Worm (Caenorhabditis elegans) whole organism, L1 larva: ENCODE data around the gene AH9.3.

Experiments
- C16A3.4 ChIP-seq: fragments of 150-350 bp; optimal IDR thresholded peaks from 2 replicates; lab custom pipeline; 2014; ENCODE audit warnings: missing biosample characterization, missing genetic modification characterization
- Y116A8C.19 ChIP-seq: sonication (generic microtip); optimal IDR thresholded peaks from 2 replicates; lab custom pipeline; 2016; ENCODE audit warnings: missing compliant biosample characterization, missing genetic modification characterization, borderline replicate concordance
- aha-1 ChIP-seq: fragments of 150-350 bp; optimal IDR thresholded peaks from 2 replicates; lab custom pipeline; 2014; ENCODE audit warnings: missing biosample characterization, missing genetic modification characterization
- aly-2 ChIP-seq: fragments of 150-350 bp; optimal IDR thresholded peaks from 2 replicates; lab custom pipeline; 2014; ENCODE audit warnings: missing biosample characterization, missing genetic modification characterization
- blmp-1 ChIP-seq: fragments of 150-350 bp; optimal IDR thresholded peaks from 2 replicates; lab custom pipeline; 2014; ENCODE audit warnings: missing biosample characterization, missing genetic modification characterization
- efl-1 ChIP-seq, 4 experiments: fragments of 150-350 bp; optimal IDR thresholded peaks in 3 of 4; peaks in 1 of 4; 1 replicate in 1 of 4; 2 replicates in 3 of 4; lab custom pipeline; 2014; ENCODE audit warnings: missing biosample characterization in 2 of 4, missing genetic modification characterization in 2 of 4, missing genetic modification reagents in 2 of 4
- efl-3 ChIP-seq: fragments of 200-800 bp; sonication (Bioruptor generic); optimal IDR thresholded peaks from 2 replicates; lab custom pipeline; 2018; ENCODE audit warnings: mild to moderate bottlenecking, missing genetic modification characterization, missing compliant biosample characterization
- elt-2 ChIP-seq: sonication (generic microtip); optimal IDR thresholded peaks from 2 replicates; lab custom pipeline; 2016; ENCODE audit warnings: missing genetic modification characterization, mild to moderate bottlenecking, inconsistent platforms, missing compliant biosample characterization, missing genetic modification reagents
- ets-5 ChIP-seq: fragments of 200-800 bp; sonication (Bioruptor generic); IDR thresholded peaks from 2 replicates; pipeline ENCODE4 v1.3.6; 2022; ENCODE audit warnings: missing genetic modification characterization, missing compliant biosample characterization
- jun-1 ChIP-seq: fragments of 150-350 bp; optimal IDR thresholded peaks from 2 replicates; lab custom pipeline; 2014; ENCODE audit warnings: missing biosample characterization, missing genetic modification reagents, missing genetic modification characterization
- lin-39 ChIP-seq: fragments of 150-350 bp; optimal IDR thresholded peaks from 2 replicates; lab custom pipeline; 2014; ENCODE audit warnings: missing biosample characterization, missing genetic modification reagents, missing genetic modification characterization
- lsy-2 ChIP-seq, 2 experiments: fragments of 150-350 bp; optimal IDR thresholded peaks; 2 replicates each; lab custom pipeline; 2014; ENCODE audit warnings: missing biosample characterization in 2 of 2, missing genetic modification characterization in 2 of 2
- mab-9 ChIP-seq: fragments of 200-800 bp; sonication (Bioruptor generic); IDR thresholded peaks from 2 replicates; pipeline ENCODE4 v1.3.6; 2022; ENCODE audit warnings: missing genetic modification reagents, missing genetic modification characterization, missing compliant biosample characterization
- mdl-1 ChIP-seq, 2 experiments: fragments of 150-350 bp; optimal IDR thresholded peaks; 2 replicates each; lab custom pipeline; 2014 to 2017; ENCODE audit warnings: missing biosample characterization in 2 of 2, missing genetic modification characterization in 2 of 2, inconsistent platforms in 1 of 2
- nhr-237 ChIP-seq: fragments of 150-350 bp; optimal IDR thresholded peaks from 2 replicates; lab custom pipeline; 2014; ENCODE audit warnings: missing biosample characterization, missing genetic modification characterization
- nhr-76 ChIP-seq: sonication (generic microtip); optimal IDR thresholded peaks from 2 replicates; lab custom pipeline; 2017; ENCODE audit warnings: missing biosample characterization, missing genetic modification characterization
- nhr-77 ChIP-seq: fragments of 150-350 bp; optimal IDR thresholded peaks from 2 replicates; lab custom pipeline; 2014; ENCODE audit warnings: missing biosample characterization, missing genetic modification characterization
- nhr-84 ChIP-seq: sonication (generic microtip); optimal IDR thresholded peaks from 2 replicates; lab custom pipeline; 2017; ENCODE audit warnings: missing biosample characterization, missing genetic modification characterization
- pag-3 ChIP-seq: sonication (generic microtip); optimal IDR thresholded peaks from 2 replicates; lab custom pipeline; 2017; ENCODE audit warnings: missing genetic modification characterization, mild to moderate bottlenecking, missing compliant biosample characterization, antibody characterized with exemption, borderline replicate concordance; ENCODE audit not compliant: insufficient read depth
- sox-4 ChIP-seq: sonication (generic microtip); optimal IDR thresholded peaks from 2 replicates; lab custom pipeline; 2016; ENCODE audit warnings: missing genetic modification characterization, missing compliant biosample characterization
- unc-30 ChIP-seq: sonication (generic microtip); optimal IDR thresholded peaks from 2 replicates; lab custom pipeline; 2017; ENCODE audit warnings: missing biosample characterization, missing genetic modification characterization
- unc-86 ChIP-seq: sonication (generic microtip); optimal IDR thresholded peaks from 2 replicates; lab custom pipeline; 2016; ENCODE audit warnings: missing genetic modification characterization, missing compliant biosample characterization
- unc-98 ChIP-seq: fragments of 200-800 bp; sonication (Bioruptor generic); IDR thresholded peaks from 2 replicates; pipeline ENCODE4 v1.3.6; 2022; ENCODE audit warnings: missing genetic modification characterization, missing compliant biosample characterization
- xbp-1 ChIP-seq: sonication (generic microtip); optimal IDR thresholded peaks from 2 replicates; lab custom pipeline; 2016; ENCODE audit warnings: missing genetic modification characterization, missing compliant biosample characterization

The AH9.3 gene

DNA sequence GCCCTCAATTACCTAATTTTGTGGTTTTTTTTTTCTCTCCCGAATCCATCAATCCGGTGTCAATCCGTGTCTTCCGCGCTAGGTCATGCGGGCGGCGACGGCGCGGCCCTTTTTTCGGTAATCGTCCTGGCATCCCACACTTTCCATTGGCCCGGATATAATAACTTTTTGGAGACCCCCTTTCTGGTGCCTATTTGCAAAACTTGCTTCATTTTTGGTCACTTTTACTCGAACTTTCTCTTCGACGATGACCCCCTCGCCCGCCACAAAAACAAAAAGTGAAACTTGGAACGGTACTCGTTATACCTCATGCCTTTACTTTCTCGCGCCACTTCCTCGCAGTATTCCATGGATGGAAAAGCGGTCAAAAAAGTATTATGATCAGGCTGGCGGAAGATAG lies 46.4 kb downstream of the AH9.3 start:
- TF ChIP-seq blmp-1 (tag; lab: Kevin White, UChicago) (peak; percentile 91), aha-1 (tag; lab: Kevin White, UChicago) (no peak)

DNA sequence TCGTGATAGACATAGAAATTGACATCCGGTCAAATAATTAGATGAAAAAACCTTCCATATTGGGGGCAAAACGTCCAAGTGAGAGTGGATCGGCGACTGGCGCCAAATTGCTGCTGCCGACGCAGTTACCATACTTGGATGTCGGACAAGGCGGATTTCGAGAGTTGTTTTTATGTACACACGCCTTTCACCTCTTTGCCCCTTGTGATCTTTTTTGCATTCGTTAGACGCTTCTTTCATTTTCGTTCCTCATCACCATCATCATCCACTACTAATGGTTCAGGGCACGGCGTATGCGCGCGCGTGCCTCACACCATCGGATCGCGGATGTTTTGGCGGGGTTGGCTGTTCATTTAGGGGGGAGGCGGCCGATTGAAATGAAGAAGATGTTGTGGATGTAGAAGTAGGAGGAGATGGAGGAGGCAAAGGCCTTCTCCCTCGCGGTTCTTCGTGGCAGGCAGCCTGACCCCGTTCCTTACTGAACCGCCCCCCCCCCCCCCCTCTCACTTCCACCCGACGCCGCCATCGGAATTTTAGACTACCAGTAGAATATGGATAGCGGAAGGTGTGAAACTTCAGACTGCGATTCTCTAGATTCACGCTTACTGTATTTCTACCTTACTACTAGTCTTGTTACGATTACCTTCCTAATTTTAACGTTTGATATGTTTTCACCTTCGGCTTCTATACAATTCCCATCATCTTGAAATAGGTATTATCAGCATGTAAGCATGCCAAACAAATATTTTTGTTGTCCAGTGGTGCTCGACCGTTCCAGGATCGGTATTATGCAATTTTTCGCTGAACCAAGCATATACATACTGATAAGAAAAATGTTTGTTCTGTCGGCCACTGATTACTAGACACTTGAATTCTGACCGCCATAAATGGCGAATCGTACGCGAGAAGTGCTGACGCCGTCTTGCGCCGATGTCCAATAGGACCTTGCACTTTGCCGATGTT lies 47.2 kb downstream of the AH9.3 start:
- TF ChIP-seq lsy-2 (tag; optimal IDR thresholded peaks at IDR 0.05; lab: Kevin White, UChicago) (no peak), ets-5 (GFP tag; lab: Robert Waterston, UW) (no peak), blmp-1 (tag; lab: Kevin White, UChicago) (peak; percentile 91), jun-1 (tag; lab: Kevin White, UChicago) (no peak), elt-2 (tag; lab: Kevin White, UChicago) (peak; percentile 23), efl-1 (optimal IDR thresholded peaks at IDR 0.05; lab: Kevin White, UChicago) (no peak), efl-1 (GFP tag; optimal IDR thresholded peaks at IDR 0.05 in 1 of 2; lab: Kevin White, UChicago) (peak in 1 of 2 experiments; percentile 79), aly-2 (tag; lab: Kevin White, UChicago) (no peak)

DNA sequence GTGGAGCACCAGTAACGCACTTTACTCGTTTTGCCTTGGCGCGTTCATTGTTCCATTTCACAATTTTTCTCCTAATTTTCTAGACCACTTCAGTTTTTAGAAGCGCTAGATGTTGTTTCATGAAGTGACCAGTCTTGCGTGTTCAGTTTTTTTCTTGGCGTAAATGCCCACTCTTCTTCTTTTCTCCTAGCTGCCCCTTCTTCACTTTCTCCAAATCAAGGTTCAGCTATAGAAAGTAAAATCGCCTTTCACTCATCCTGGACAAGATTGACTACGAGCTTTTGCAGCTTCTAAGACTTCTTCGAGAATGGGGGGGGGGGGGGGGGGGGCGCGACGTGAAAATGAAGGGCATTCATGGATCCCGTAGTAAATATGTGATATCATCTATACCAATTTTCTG lies 48.2 kb downstream of the AH9.3 start:
- TF ChIP-seq blmp-1 (tag; lab: Kevin White, UChicago) (peak; percentile 94), mab-9 (GFP tag; lab: Robert Waterston, UW) (no peak)

DNA sequence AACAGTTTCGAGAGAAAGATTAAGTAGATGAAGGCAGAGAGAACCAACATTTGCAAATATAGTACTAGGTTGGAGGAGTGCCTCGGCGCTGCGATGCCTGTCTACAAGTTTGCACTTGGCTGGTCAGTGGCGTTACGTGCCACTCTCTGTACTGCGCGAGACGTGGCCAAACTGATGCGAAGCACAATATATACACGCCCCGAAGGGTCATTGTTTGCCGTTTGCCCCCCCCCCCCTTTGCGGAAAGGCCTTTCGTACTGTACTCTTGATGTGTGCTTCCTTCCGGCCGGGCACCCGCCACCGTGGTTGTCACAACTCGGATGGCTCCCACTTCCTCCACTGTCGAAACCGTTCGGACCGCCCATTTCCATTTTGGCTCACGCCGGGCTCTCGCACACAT lies 48.8 kb downstream of the AH9.3 start:
- no peak for TF ChIP-seq jun-1 (tag; lab: Kevin White, UChicago)
- no peak for TF ChIP-seq lin-39 (tag; lab: Kevin White, UChicago)

DNA sequence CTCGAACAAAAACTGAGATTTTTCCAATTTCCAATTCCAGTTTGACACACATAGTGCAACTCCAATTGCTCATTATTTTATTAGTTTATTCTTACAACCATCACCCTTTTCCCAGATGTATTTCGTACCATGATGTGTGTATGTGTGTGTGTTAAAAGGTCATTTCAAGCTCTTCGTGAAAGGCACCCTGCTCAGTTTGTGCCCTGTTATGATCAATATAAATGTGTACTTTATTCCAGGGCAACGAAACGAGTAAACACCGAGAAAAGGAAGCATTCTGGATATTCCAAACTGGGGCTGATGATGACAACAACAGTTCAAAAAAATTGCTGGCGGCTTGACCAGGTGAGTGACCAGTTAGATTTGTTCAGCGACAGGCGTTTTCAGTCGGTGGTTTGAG lies 50.2 kb downstream of the AH9.3 start, which contains the start of gene peb-1:
Gene peb-1, plus strand, starts transcription at position 301 of the 400 bp plus-strand sequence.
- TF ChIP-seq mdl-1 (tag; optimal IDR thresholded peaks at IDR 0.05; lab: Kevin White, UChicago) (no peak), nhr-77 (tag; lab: Kevin White, UChicago) (no peak), nhr-84 (tag; lab: Kevin White, UChicago) (no peak), pag-3 (no peak), C16A3.4 (tag; lab: Kevin White, UChicago) (no peak), nhr-237 (tag; lab: Kevin White, UChicago) (no peak), unc-86 (tag; lab: Kevin White, UChicago) (no peak), nhr-76 (tag; lab: Kevin White, UChicago) (no peak), unc-98 (GFP tag; lab: Robert Waterston, UW) (no peak), unc-30 (no peak), xbp-1 (no peak), efl-3 (GFP tag; lab: Kevin White, UChicago) (no peak)

DNA sequence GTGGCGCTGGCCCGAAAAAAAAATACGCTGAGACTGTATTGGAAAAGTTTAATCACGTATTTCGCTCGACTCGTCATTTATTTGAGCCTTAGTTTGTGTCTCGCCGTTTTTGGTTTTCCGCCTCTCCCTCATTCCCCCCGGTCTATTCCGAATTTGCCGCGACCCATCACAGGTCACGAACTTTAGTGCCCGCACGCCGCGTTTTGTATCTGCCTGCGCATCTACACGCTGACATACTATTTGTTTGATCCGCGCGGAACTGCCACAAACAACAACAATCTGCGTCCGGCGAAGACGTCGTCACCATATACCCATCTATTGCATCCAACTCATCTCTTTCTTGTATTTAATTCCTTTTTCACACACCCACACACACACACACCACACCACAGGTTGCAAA lies 50.7 kb downstream of the AH9.3 start:
- TF ChIP-seq blmp-1 (tag; lab: Kevin White, UChicago), result peak; percentile 24
- no peak for TF ChIP-seq unc-86 (tag; lab: Kevin White, UChicago)
- TF ChIP-seq sox-4 (tag; lab: Kevin White, UChicago), result no peak
- no peak for TF ChIP-seq Y116A8C.19 (tag; lab: Kevin White, UChicago)
